Worm (Caenorhabditis elegans) whole organism, L1 larva: Measurements from ENCODE around the gene ZC262.4.

Experiments used
- Y116A8C.19 ChIP-seq: sonication (generic microtip); optimal IDR thresholded peaks from 2 replicates; lab custom pipeline; 2016; ENCODE audit warnings: missing compliant biosample characterization, missing genetic modification characterization, borderline replicate concordance
- aha-1 ChIP-seq: fragments of 150-350 bp; optimal IDR thresholded peaks from 2 replicates; lab custom pipeline; 2014; ENCODE audit warnings: missing biosample characterization, missing genetic modification characterization
- alr-1 ChIP-seq: fragments of 200-800 bp; sonication (Bioruptor generic); optimal IDR thresholded peaks from 2 replicates; lab custom pipeline; 2018; ENCODE audit warnings: borderline replicate concordance, mild to moderate bottlenecking, missing genetic modification characterization, missing compliant biosample characterization
- aly-2 ChIP-seq: fragments of 150-350 bp; optimal IDR thresholded peaks from 2 replicates; lab custom pipeline; 2014; ENCODE audit warnings: missing biosample characterization, missing genetic modification characterization
- ama-1 ChIP-seq: fragments of 150-350 bp; optimal IDR thresholded peaks from 2 replicates; lab custom pipeline; 2014
- blmp-1 ChIP-seq: fragments of 150-350 bp; optimal IDR thresholded peaks from 2 replicates; lab custom pipeline; 2014; ENCODE audit warnings: missing biosample characterization, missing genetic modification characterization
- ceh-63 ChIP-seq: fragments of 200-800 bp; sonication (Bioruptor generic); optimal IDR thresholded peaks from 2 replicates; lab custom pipeline; 2018; ENCODE audit warnings: mild to moderate bottlenecking, missing genetic modification characterization, missing compliant biosample characterization
- ceh-8 ChIP-seq: fragments of 200-800 bp; sonication (Bioruptor generic); optimal IDR thresholded peaks from 2 replicates; lab custom pipeline; 2018; ENCODE audit warnings: mild to moderate bottlenecking, missing genetic modification characterization, moderate library complexity, missing compliant biosample characterization
- ceh-82 ChIP-seq, 3 experiments: fragments of 150-350 bp in 1 of 3; sonication (generic microtip) in 2 of 3; optimal IDR thresholded peaks; 2 replicates each; lab custom pipeline; 2014 to 2017; ENCODE audit warnings: missing biosample characterization in 3 of 3, missing genetic modification characterization in 3 of 3
- ces-1 ChIP-seq: fragments of 150-350 bp; optimal IDR thresholded peaks from 2 replicates; lab custom pipeline; 2014; ENCODE audit warnings: missing biosample characterization, missing genetic modification reagents, missing genetic modification characterization
- dsc-1 ChIP-seq: sonication (generic microtip); optimal IDR thresholded peaks from 2 replicates; lab custom pipeline; 2016; ENCODE audit warnings: mild to moderate bottlenecking, missing genetic modification characterization, missing compliant biosample characterization
- efl-3 ChIP-seq: fragments of 200-800 bp; sonication (Bioruptor generic); optimal IDR thresholded peaks from 2 replicates; lab custom pipeline; 2018; ENCODE audit warnings: mild to moderate bottlenecking, missing genetic modification characterization, missing compliant biosample characterization
- egl-13 ChIP-seq: sonication (generic microtip); optimal IDR thresholded peaks from 2 replicates; lab custom pipeline; 2016; ENCODE audit warnings: missing genotype, missing genetic modification reagents, missing genetic modification characterization, missing compliant biosample characterization
- egl-27 ChIP-seq, 2 experiments: fragments of 150-350 bp in 1 of 2; sonication (generic microtip); optimal IDR thresholded peaks; 3 replicates each; lab custom pipeline; 2017 to 2018; ENCODE audit warnings: missing biosample characterization in 2 of 2, missing genetic modification characterization in 2 of 2, missing genetic modification reagents in 2 of 2
- elt-3 ChIP-seq, 6 experiments: fragments of 150-350 bp in 1 of 6; sonication (generic microtip); optimal IDR thresholded peaks; 2 replicates each; lab custom pipeline; 2017 to 2018; ENCODE audit warnings: missing biosample characterization in 6 of 6, missing genetic modification characterization in 6 of 6, inconsistent platforms in 1 of 6
- ets-5 ChIP-seq: fragments of 200-800 bp; sonication (Bioruptor generic); IDR thresholded peaks from 2 replicates; pipeline ENCODE4 v1.3.6; 2022; ENCODE audit warnings: missing genetic modification characterization, missing compliant biosample characterization
- fos-1 ChIP-seq: fragments of 150-350 bp; optimal IDR thresholded peaks from 2 replicates; lab custom pipeline; 2014; ENCODE audit warnings: missing biosample characterization, missing genetic modification characterization
- grh-1 ChIP-seq: fragments of 200-800 bp; sonication (Bioruptor generic); IDR thresholded peaks from 2 replicates; pipeline ENCODE4 v1.3.6; 2022; ENCODE audit warnings: missing genetic modification reagents, missing genetic modification characterization, missing compliant biosample characterization
- hlh-17 ChIP-seq: fragments of 200-800 bp; sonication (Bioruptor generic); optimal IDR thresholded peaks from 2 replicates; lab custom pipeline; 2018; ENCODE audit warnings: missing genetic modification characterization, mild to moderate bottlenecking, missing compliant biosample characterization, moderate library complexity, borderline replicate concordance
- hlh-4 ChIP-seq: sonication (generic microtip); optimal IDR thresholded peaks from 2 replicates; lab custom pipeline; 2016; ENCODE audit warnings: mild to moderate bottlenecking, missing genetic modification characterization, missing compliant biosample characterization
- hpl-2 ChIP-seq: fragments of 150-350 bp; optimal IDR thresholded peaks from 2 replicates; lab custom pipeline; 2014; ENCODE audit warnings: missing biosample characterization, missing genetic modification reagents, missing genetic modification characterization
- isw-1 ChIP-seq: fragments of 200-800 bp; sonication (Bioruptor generic); IDR thresholded peaks from 2 replicates; pipeline ENCODE4 v1.3.6; 2022; ENCODE audit warnings: missing genetic modification characterization, missing compliant biosample characterization
- jun-1 ChIP-seq: fragments of 150-350 bp; optimal IDR thresholded peaks from 2 replicates; lab custom pipeline; 2014; ENCODE audit warnings: missing biosample characterization, missing genetic modification reagents, missing genetic modification characterization
- lin-14 ChIP-seq: fragments of 200-800 bp; sonication (Bioruptor generic); optimal IDR thresholded peaks from 2 replicates; lab custom pipeline; 2018; ENCODE audit warnings: mild to moderate bottlenecking, missing genetic modification characterization, moderate library complexity, missing compliant biosample characterization
- lin-39 ChIP-seq: fragments of 150-350 bp; optimal IDR thresholded peaks from 2 replicates; lab custom pipeline; 2014; ENCODE audit warnings: missing biosample characterization, missing genetic modification reagents, missing genetic modification characterization
- lir-3 ChIP-seq: sonication (generic microtip); optimal IDR thresholded peaks from 2 replicates; lab custom pipeline; 2016; ENCODE audit warnings: mild to moderate bottlenecking, missing genetic modification characterization, moderate library complexity, missing compliant biosample characterization; ENCODE audit not compliant: poor library complexity
- mab-9 ChIP-seq: fragments of 200-800 bp; sonication (Bioruptor generic); IDR thresholded peaks from 2 replicates; pipeline ENCODE4 v1.3.6; 2022; ENCODE audit warnings: missing genetic modification reagents, missing genetic modification characterization, missing compliant biosample characterization
- mdl-1 ChIP-seq, 2 experiments: fragments of 150-350 bp; optimal IDR thresholded peaks; 2 replicates each; lab custom pipeline; 2014 to 2017; ENCODE audit warnings: missing biosample characterization in 2 of 2, missing genetic modification characterization in 2 of 2, inconsistent platforms in 1 of 2
- mef-2 ChIP-seq: fragments of 150-350 bp; optimal IDR thresholded peaks from 2 replicates; lab custom pipeline; 2014; ENCODE audit warnings: missing biosample characterization, missing genetic modification characterization
- mep-1 ChIP-seq: fragments of 150-350 bp; optimal IDR thresholded peaks from 2 replicates; lab custom pipeline; 2014; ENCODE audit warnings: missing biosample characterization, missing genetic modification characterization
- nhr-11 ChIP-seq: fragments of 150-350 bp; optimal IDR thresholded peaks from 2 replicates; lab custom pipeline; 2014; ENCODE audit warnings: missing biosample characterization, missing genetic modification characterization
- nhr-12 ChIP-seq: sonication (generic microtip); optimal IDR thresholded peaks from 2 replicates; lab custom pipeline; 2017; ENCODE audit warnings: missing biosample characterization, missing genetic modification characterization
- nhr-237 ChIP-seq: fragments of 150-350 bp; optimal IDR thresholded peaks from 2 replicates; lab custom pipeline; 2014; ENCODE audit warnings: missing biosample characterization, missing genetic modification characterization
- nhr-47 ChIP-seq: sonication (generic microtip); optimal IDR thresholded peaks from 2 replicates; lab custom pipeline; 2016; ENCODE audit warnings: mild to moderate bottlenecking, missing genetic modification characterization, moderate library complexity, missing compliant biosample characterization
- nhr-71 ChIP-seq: sonication (generic microtip); optimal IDR thresholded peaks from 2 replicates; lab custom pipeline; 2016; ENCODE audit warnings: mild to moderate bottlenecking, missing genetic modification characterization, moderate library complexity, missing compliant biosample characterization
- nhr-76 ChIP-seq: sonication (generic microtip); optimal IDR thresholded peaks from 2 replicates; lab custom pipeline; 2017; ENCODE audit warnings: missing biosample characterization, missing genetic modification characterization
- nhr-85 ChIP-seq: sonication (generic microtip); peaks from one replicate; lab custom pipeline; 2016; ENCODE audit warnings: missing genetic modification characterization, inconsistent platforms, missing compliant biosample characterization
- rnt-1 ChIP-seq: sonication (generic microtip); optimal IDR thresholded peaks from 2 replicates; lab custom pipeline; 2016; ENCODE audit warnings: mild to moderate bottlenecking, missing genetic modification characterization, moderate library complexity, missing compliant biosample characterization
- skn-1 ChIP-seq: fragments of 150-350 bp; optimal IDR thresholded peaks from 2 replicates; lab custom pipeline; 2014; ENCODE audit warnings: missing biosample characterization, missing genetic modification characterization
- snpc-4 ChIP-seq: fragments of 150-350 bp; optimal IDR thresholded peaks from 2 replicates; lab custom pipeline; 2014; ENCODE audit warnings: missing biosample characterization, missing genetic modification characterization
- snu-23 ChIP-seq: sonication (generic microtip); optimal IDR thresholded peaks from 2 replicates; lab custom pipeline; 2016; ENCODE audit warnings: missing genetic modification characterization, missing compliant biosample characterization
- sox-4 ChIP-seq: sonication (generic microtip); optimal IDR thresholded peaks from 2 replicates; lab custom pipeline; 2016; ENCODE audit warnings: missing genetic modification characterization, missing compliant biosample characterization
- sptf-1 ChIP-seq: fragments of 150-350 bp; optimal IDR thresholded peaks from 2 replicates; lab custom pipeline; 2014; ENCODE audit warnings: missing biosample characterization, missing genetic modification characterization
- sup-37 ChIP-seq: fragments of 200-800 bp; sonication (Bioruptor generic); optimal IDR thresholded peaks from 2 replicates; lab custom pipeline; 2018; ENCODE audit warnings: mild to moderate bottlenecking, missing genetic modification characterization, missing compliant biosample characterization
- swsn-7 ChIP-seq: sonication (generic microtip); optimal IDR thresholded peaks from 2 replicates; lab custom pipeline; 2016; ENCODE audit warnings: missing genetic modification characterization, missing compliant biosample characterization
- unc-130 ChIP-seq: fragments of 150-350 bp; optimal IDR thresholded peaks from 2 replicates; lab custom pipeline; 2017; ENCODE audit warnings: missing biosample characterization, missing genetic modification characterization, inconsistent platforms
- unc-98 ChIP-seq: fragments of 200-800 bp; sonication (Bioruptor generic); IDR thresholded peaks from 2 replicates; pipeline ENCODE4 v1.3.6; 2022; ENCODE audit warnings: missing genetic modification characterization, missing compliant biosample characterization
- vab-15 ChIP-seq: sonication (generic microtip); optimal IDR thresholded peaks from 2 replicates; lab custom pipeline; 2017; ENCODE audit warnings: missing genotype, mild to moderate bottlenecking, missing genetic modification characterization, missing compliant biosample characterization
- zip-4 ChIP-seq: fragments of 200-800 bp; sonication (Bioruptor generic); optimal IDR thresholded peaks from 2 replicates; lab custom pipeline; 2018; ENCODE audit warnings: mild to moderate bottlenecking, missing genetic modification characterization, moderate library complexity, missing compliant biosample characterization
- ztf-11 ChIP-seq, 2 experiments: sonication (generic microtip); optimal IDR thresholded peaks; 2 replicates each; lab custom pipeline; 2016 to 2017; ENCODE audit warnings: missing genetic modification characterization in 2 of 2, missing biosample characterization in 1 of 2, missing compliant biosample characterization in 1 of 2
- ztf-4 ChIP-seq: fragments of 150-350 bp; optimal IDR thresholded peaks from 2 replicates; lab custom pipeline; 2014; ENCODE audit warnings: missing biosample characterization, missing genetic modification characterization

Gene ZC262.4

DNA sequence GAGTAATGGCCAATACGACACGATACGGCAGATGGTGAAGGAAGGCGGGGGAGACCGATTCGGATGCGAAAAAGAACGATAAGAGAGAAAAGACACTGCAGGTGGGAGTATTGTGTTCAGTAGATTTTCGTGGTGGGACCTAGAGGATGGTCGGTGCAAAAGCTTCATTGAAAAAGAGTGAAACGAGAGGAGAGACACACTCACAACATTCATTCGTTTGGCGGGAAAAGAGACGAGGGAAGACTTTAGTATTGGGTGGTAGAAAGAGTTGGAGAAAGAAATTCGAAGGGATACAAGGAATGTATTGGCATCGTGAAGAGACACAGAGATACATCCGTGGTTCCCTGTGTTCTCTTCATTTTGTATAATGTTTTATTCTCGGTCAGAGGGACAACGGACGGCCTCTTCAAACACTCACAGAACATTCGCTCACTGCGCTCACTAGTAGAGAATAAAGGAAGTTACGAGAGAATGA is 22.1 kb upstream of the ZC262.4 start (continued):
- TF ChIP-seq isw-1 (GFP tag; lab: Robert Waterston, UW): peak; percentile 17; the same call in 1 of the 2 replicates
- no peak for TF ChIP-seq efl-3 (GFP tag; lab: Kevin White, UChicago)
- no peak for TF ChIP-seq nhr-11
- no peak for TF ChIP-seq vab-15 (tag; lab: Kevin White, UChicago)
- peak; percentile 42 for TF ChIP-seq unc-130 (tag; lab: Kevin White, UChicago)
- TF ChIP-seq nhr-12 (tag; lab: Kevin White, UChicago): no peak
- peak; percentile 15 to 61 (median 54) for TF ChIP-seq ceh-82 (tag; optimal IDR thresholded peaks at IDR 0.05; lab: Kevin White, UChicago)
- TF ChIP-seq zip-4 (GFP tag; lab: Kevin White, UChicago): peak; percentile 10
- TF ChIP-seq nhr-47: peak; percentile 69
- TF ChIP-seq grh-1 (GFP tag; lab: Robert Waterston, UW): no peak
- TF ChIP-seq elt-3 (tag; optimal IDR thresholded peaks at IDR 0.05; lab: Kevin White, UChicago): peak in 2 of 6 experiments; percentile 5 to 24
- no peak for TF ChIP-seq alr-1 (tag; lab: Kevin White, UChicago)
- peak; percentile 58 for TF ChIP-seq dsc-1 (tag; lab: Kevin White, UChicago)
- peak; percentile 82 for TF ChIP-seq mep-1 (tag; lab: Kevin White, UChicago)
- no peak for TF ChIP-seq hlh-4
- peak; percentile 65 for TF ChIP-seq rnt-1 (tag; lab: Kevin White, UChicago)
- peak; percentile 77 for TF ChIP-seq aly-2 (tag; lab: Kevin White, UChicago)
- peak; percentile 73 for TF ChIP-seq swsn-7
- TF ChIP-seq ztf-11 (tag; optimal IDR thresholded peaks at IDR 0.05; lab: Kevin White, UChicago): peak in 1 of 2 experiments; percentile 56
- no peak for TF ChIP-seq sptf-1
- TF ChIP-seq Y116A8C.19 (tag; lab: Kevin White, UChicago): no peak
- TF ChIP-seq hpl-2: no peak
- peak; percentile 10 for TF ChIP-seq ceh-8
- TF ChIP-seq ztf-4 (tag; lab: Kevin White, UChicago): peak; percentile 69
- no peak for TF ChIP-seq hlh-17 (GFP tag; lab: Kevin White, UChicago)
- TF ChIP-seq nhr-76 (tag; lab: Kevin White, UChicago): no peak
- TF ChIP-seq sup-37 (GFP tag; lab: Kevin White, UChicago): no peak
- TF ChIP-seq nhr-85: peak; percentile 84
- no peak for TF ChIP-seq sox-4 (tag; lab: Kevin White, UChicago)
- peak in 1 of 2 experiments; percentile 4 for TF ChIP-seq egl-27 (tag; optimal IDR thresholded peaks at IDR 0.05; lab: Kevin White, UChicago)
- no peak for TF ChIP-seq aha-1
- TF ChIP-seq jun-1 (tag; lab: Kevin White, UChicago): peak; percentile 50
- TF ChIP-seq mab-9 (GFP tag; lab: Robert Waterston, UW): no peak
- peak; percentile 91 for TF ChIP-seq snu-23 (GFP tag; lab: Kevin White, UChicago)
- no peak for TF ChIP-seq egl-13 (tag; lab: Kevin White, UChicago)
- peak; percentile 95 for TF ChIP-seq lin-14 (GFP tag; lab: Kevin White, UChicago)
- TF ChIP-seq mdl-1 (tag; optimal IDR thresholded peaks at IDR 0.05; lab: Kevin White, UChicago): peak in 1 of 2 experiments; percentile 51
- peak; percentile 29 for TF ChIP-seq mef-2
- no peak for TF ChIP-seq lin-39 (tag; lab: Kevin White, UChicago)
- TF ChIP-seq skn-1 (tag; lab: Kevin White, UChicago): peak; percentile 19
- peak; percentile 14 for TF ChIP-seq fos-1
- no peak for TF ChIP-seq nhr-237 (tag; lab: Kevin White, UChicago)
- TF ChIP-seq ceh-63 (GFP tag; lab: Kevin White, UChicago): no peak
- peak; percentile 63 for TF ChIP-seq lir-3 (tag; lab: Kevin White, UChicago)
- no peak for TF ChIP-seq ama-1
- no peak for TF ChIP-seq unc-98 (GFP tag; lab: Robert Waterston, UW)
- TF ChIP-seq blmp-1 (tag; lab: Kevin White, UChicago): peak; percentile 74
- peak; percentile 87 for TF ChIP-seq nhr-71 (tag; lab: Kevin White, UChicago)
- TF ChIP-seq ets-5 (GFP tag; lab: Robert Waterston, UW): no peak
- TF ChIP-seq snpc-4 (tag; lab: Kevin White, UChicago): peak; percentile 26
- TF ChIP-seq ces-1 (GFP tag; lab: Kevin White, UChicago): no peak
